Worm (Caenorhabditis elegans) whole organism, L4/young adult: ENCODE results near the gene dmd-10.

Experiments used
- W03F9.2 ChIP-seq: fragments of 150-350 bp; optimal IDR thresholded peaks from 2 replicates; lab custom pipeline; 2014; ENCODE audit warnings: missing biosample characterization, missing genetic modification characterization
- him-1 ChIP-seq: sonication (generic microtip); optimal IDR thresholded peaks from 2 replicates; lab custom pipeline; 2016; ENCODE audit warnings: missing genotype, missing genetic modification reagents, missing genetic modification characterization, missing compliant biosample characterization

ce11 chrV:13285284-13285683 lies 48.9 kb upstream of the dmd-10 start:
- TF ChIP-seq him-1 (tag; lab: Kevin White, UChicago): no peak
- TF ChIP-seq W03F9.2 (tag; lab: Kevin White, UChicago): no peak
